Fruit fly (Drosophila melanogaster) whole organism, pupa: ENCODE results near the gene CYLD.

Experiments used
- CG14655 ChIP-seq: fragments of 200-800 bp; sonication (Bioruptor generic); optimal IDR thresholded peaks from 3 replicates; lab custom pipeline; 2017; ENCODE audit warnings: mild to moderate bottlenecking, missing biosample characterization, missing genetic modification reagents, missing genetic modification characterization
- CG34367 ChIP-seq: fragments of 200-800 bp; sonication (Bioruptor generic); optimal IDR thresholded peaks from 2 replicates; lab custom pipeline; 2018; ENCODE audit warnings: missing biosample characterization, mild to moderate bottlenecking, missing genetic modification characterization
- CG4496 ChIP-seq: fragments of 200-800 bp; sonication (Bioruptor generic); IDR thresholded peaks from 3 replicates; pipeline ENCODE4 v1.3.6; 2022; ENCODE audit warnings: missing biosample characterization, missing genetic modification characterization
- CG8301 ChIP-seq: fragments of 200-800 bp; sonication (Bioruptor generic); optimal IDR thresholded peaks from 2 replicates; lab custom pipeline; 2018; ENCODE audit warnings: missing biosample characterization, mild to moderate bottlenecking, missing genetic modification characterization
- Pif1B ChIP-seq: fragments of 200-800 bp; sonication (Bioruptor generic); optimal IDR thresholded peaks from 3 replicates; lab custom pipeline; 2016; ENCODE audit warnings: missing biosample characterization, missing genetic modification characterization
- Snoo ChIP-seq: fragments of 200-800 bp; sonication (Bioruptor generic); optimal IDR thresholded peaks from 3 replicates; lab custom pipeline; 2017; ENCODE audit warnings: missing biosample characterization, mild to moderate bottlenecking, missing genetic modification characterization, inconsistent platforms
- fd96Ca ChIP-seq: fragments of 200-800 bp; sonication (Bioruptor generic); IDR thresholded peaks from 3 replicates; pipeline ENCODE4 v1.3.6; 2022; ENCODE audit warnings: missing biosample characterization, missing genetic modification characterization

DNA sequence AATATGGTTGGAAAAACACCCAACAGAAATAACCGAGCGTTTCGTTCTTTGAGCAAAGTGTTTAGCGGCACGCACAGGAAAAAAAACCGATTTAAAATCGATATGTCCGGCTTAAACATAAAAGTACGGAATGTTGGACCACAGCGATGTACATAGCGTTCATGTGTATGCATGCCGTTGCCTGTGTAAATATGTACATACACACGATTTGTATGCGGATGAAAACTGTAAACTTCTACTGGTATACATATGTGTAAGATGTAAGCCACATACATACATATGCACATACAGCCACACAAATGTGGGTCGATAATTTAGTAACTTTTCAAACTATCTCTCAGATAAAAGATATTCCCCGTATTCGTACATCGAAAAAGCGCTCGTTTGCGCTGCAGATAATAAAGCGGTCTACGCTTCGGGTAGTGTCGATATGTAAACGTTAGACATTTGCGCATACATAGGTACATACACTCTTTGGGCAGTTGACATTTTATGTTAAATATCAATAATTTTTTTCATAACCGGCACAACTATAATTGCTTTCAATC is 49.9 kb downstream of the CYLD start:
- no peak for TF ChIP-seq CG8301 (tag; lab: Kevin White, UChicago)
- no peak for TF ChIP-seq CG4496
- no peak for TF ChIP-seq fd96Ca (GFP tag; lab: Robert Waterston, UW)
- TF ChIP-seq CG14655 (GFP tag; lab: Kevin White, UChicago): no peak
- TF ChIP-seq Pif1B (GFP tag; lab: Kevin White, UChicago): no peak
- no peak for TF ChIP-seq CG34367 (tag; lab: Kevin White, UChicago)
- no peak for TF ChIP-seq Snoo (tag; lab: Kevin White, UChicago)
